Fruit fly (Drosophila melanogaster) whole organism: ENCODE results near the gene dock.

ENCODE experiments used
- CG8478 ChIP-seq: fragments of >200 bp; optimal IDR thresholded peaks from 2 replicates; lab custom pipeline; 2018; ENCODE audit warnings: inconsistent platforms
- Dll ChIP-seq: fragments of >200 bp; optimal IDR thresholded peaks from 2 replicates; lab custom pipeline; 2017
- EcR ChIP-seq, 2 experiments: fragments of >200 bp; optimal IDR thresholded peaks; 2 replicates each; lab custom pipeline; 2017; ENCODE audit warnings: missing biosample characterization in 2 of 2, missing genetic modification characterization in 2 of 2, missing genetic modification reagents in 2 of 2
- pan ChIP-seq: fragments of >200 bp; optimal IDR thresholded peaks from 2 replicates; lab custom pipeline; 2017
- psq ChIP-seq: fragments of >200 bp; optimal IDR thresholded peaks from 2 replicates; lab custom pipeline; 2017
- usp ChIP-seq: fragments of >200 bp; optimal IDR thresholded peaks from 2 replicates; lab custom pipeline; 2017; ENCODE audit warnings: missing biosample characterization, missing genetic modification characterization, mixed read lengths

Gene dock

dm6 chr2L:849138-849744 is 23.5 kb downstream of the dock start:
- TF ChIP-seq usp (no peak), Dll (lab: Kevin White, UChicago) (no peak), CG8478 (no peak), EcR (GFP tag; optimal IDR thresholded peaks at IDR 0.05; lab: Kevin White, UChicago) (no peak), psq (lab: Kevin White, UChicago) (no peak), pan (no peak)

- TF ChIP-seq usp, result no peak
- TF ChIP-seq EcR (GFP tag; optimal IDR thresholded peaks at IDR 0.05; lab: Kevin White, UChicago), result no peak
- TF ChIP-seq Dll (lab: Kevin White, UChicago), result no peak
- TF ChIP-seq pan, result no peak
- TF ChIP-seq psq (lab: Kevin White, UChicago), result no peak
- no peak for TF ChIP-seq CG8478
These were observed 24.2 kb downstream of the dock start for dm6 chr2L:849787-850512.

dm6 chr2L:850727-851257 is 25.0 kb downstream of the dock start, which contains the start of gene drongo:
Gene drongo, minus strand, starts transcription at chr2L:851071.
- TF ChIP-seq psq (lab: Kevin White, UChicago), result no peak
- TF ChIP-seq EcR (GFP tag; optimal IDR thresholded peaks at IDR 0.05; lab: Kevin White, UChicago), result no peak
- TF ChIP-seq usp, result no peak
- TF ChIP-seq CG8478, result no peak
- no peak for TF ChIP-seq Dll (lab: Kevin White, UChicago)
- no peak for TF ChIP-seq pan

dm6 chr2L:852647-853111 is 26.9 kb downstream of the dock start, which contains the start of the genes CG4291 and kraken:
Gene CG4291, minus strand, starts transcription at chr2L:852730.
Gene kraken, plus strand, starts transcription at chr2L:852768.
- no peak for TF ChIP-seq Dll (lab: Kevin White, UChicago)
- TF ChIP-seq EcR (GFP tag; optimal IDR thresholded peaks at IDR 0.05; lab: Kevin White, UChicago), result no peak
- TF ChIP-seq psq (lab: Kevin White, UChicago), result no peak
- no peak for TF ChIP-seq usp
- TF ChIP-seq CG8478, result no peak
- TF ChIP-seq pan, result no peak

dm6 chr2L:855052-855547 is 29.3 kb downstream of the dock start, which contains the start of gene CG13949:
Gene CG13949, plus strand, starts transcription at chr2L:855337.
- TF ChIP-seq CG8478 (no peak), psq (lab: Kevin White, UChicago) (no peak), Dll (lab: Kevin White, UChicago) (no peak), pan (no peak), usp (no peak), EcR (GFP tag; optimal IDR thresholded peaks at IDR 0.05; lab: Kevin White, UChicago) (no peak)

- TF ChIP-seq Dll (lab: Kevin White, UChicago), result no peak
- TF ChIP-seq EcR (GFP tag; optimal IDR thresholded peaks at IDR 0.05; lab: Kevin White, UChicago), result no peak
- no peak for TF ChIP-seq psq (lab: Kevin White, UChicago)
- no peak for TF ChIP-seq pan
- TF ChIP-seq CG8478, result no peak
- TF ChIP-seq usp, result no peak
These were observed 30.2 kb downstream of the dock start for dm6 chr2L:856001-856400.

- TF ChIP-seq EcR (GFP tag; optimal IDR thresholded peaks at IDR 0.05; lab: Kevin White, UChicago) (no peak), CG8478 (no peak)
These were observed 31.1 kb downstream of the dock start for dm6 chr2L:856690-857488.

- TF ChIP-seq psq (lab: Kevin White, UChicago), result no peak
- TF ChIP-seq Dll (lab: Kevin White, UChicago), result no peak
- TF ChIP-seq EcR (GFP tag; optimal IDR thresholded peaks at IDR 0.05; lab: Kevin White, UChicago), result no peak
- no peak for TF ChIP-seq CG8478
- TF ChIP-seq pan, result no peak
These were observed 32.2 kb downstream of the dock start for dm6 chr2L:857897-858517.

dm6 chr2L:859897-860296 is 34.1 kb downstream of the dock start, which contains the start of gene CG13950:
Gene CG13950, plus strand, starts transcription at chr2L:860197.
- no peak for TF ChIP-seq psq (lab: Kevin White, UChicago)
- no peak for TF ChIP-seq pan
- TF ChIP-seq usp, result no peak
- no peak for TF ChIP-seq Dll (lab: Kevin White, UChicago)
- no peak for TF ChIP-seq CG8478
- no peak for TF ChIP-seq EcR (GFP tag; optimal IDR thresholded peaks at IDR 0.05; lab: Kevin White, UChicago)

- no peak for TF ChIP-seq psq (lab: Kevin White, UChicago)
- TF ChIP-seq CG8478, result no peak
- TF ChIP-seq pan, result no peak
- no peak for TF ChIP-seq EcR (GFP tag; optimal IDR thresholded peaks at IDR 0.05; lab: Kevin White, UChicago)
- TF ChIP-seq usp, result no peak
- TF ChIP-seq Dll (lab: Kevin White, UChicago), result no peak
These were observed 40.1 kb downstream of the dock start for dm6 chr2L:865851-866250.

dm6 chr2L:866950-867744 is 41.4 kb downstream of the dock start:
- TF ChIP-seq Dll (lab: Kevin White, UChicago) (no peak), pan (no peak), EcR (GFP tag; optimal IDR thresholded peaks at IDR 0.05; lab: Kevin White, UChicago) (no peak), usp (no peak), CG8478 (no peak), psq (lab: Kevin White, UChicago) (no peak)
